Worm (Caenorhabditis elegans) whole organism, midembryonic: ENCODE measurements around the gene C50E3.5.

Experiments used
- cog-1 ChIP-seq: sonication (generic microtip); optimal IDR thresholded peaks from 2 replicates; lab custom pipeline; 2016; ENCODE audit warnings: missing genetic modification characterization, missing compliant biosample characterization
- flt-1 ChIP-seq: fragments of 200-800 bp; sonication (Bioruptor generic); IDR thresholded peaks from 2 replicates; pipeline ENCODE4 v1.3.6; 2022; ENCODE audit warnings: missing genetic modification characterization, missing compliant biosample characterization
- med-1 ChIP-seq: sonication (generic microtip); optimal IDR thresholded peaks from 2 replicates; lab custom pipeline; 2017; ENCODE audit warnings: missing genetic modification characterization, mild to moderate bottlenecking, missing compliant biosample characterization, antibody characterized with exemption, missing genetic modification reagents; ENCODE audit not compliant: insufficient read depth
- tab-1 ChIP-seq: fragments of 200-800 bp; sonication (Bioruptor generic); IDR thresholded peaks from 2 replicates; pipeline ENCODE4 v1.3.6; 2022; ENCODE audit warnings: missing genetic modification characterization, missing compliant biosample characterization
- ztf-23 ChIP-seq: fragments of 200-800 bp; sonication (Bioruptor generic); IDR thresholded peaks from 2 replicates; pipeline ENCODE4 v1.3.6; 2022; ENCODE audit warnings: missing genetic modification reagents, missing genetic modification characterization, missing compliant biosample characterization
- ztf-29 ChIP-seq: fragments of 200-800 bp; sonication (Bioruptor generic); IDR thresholded peaks from 2 replicates; pipeline ENCODE4 v1.3.6; 2022; ENCODE audit warnings: missing genetic modification reagents, missing genetic modification characterization, missing compliant biosample characterization

ce11 chrV:7543728-7544127 lies 44.1 kb upstream of the C50E3.5 start:
- TF ChIP-seq flt-1 (GFP tag; lab: Robert Waterston, UW) (no peak), tab-1 (GFP tag; lab: Robert Waterston, UW) (no peak), med-1 (no peak), ztf-29 (no peak), cog-1 (tag; lab: Kevin White, UChicago) (no peak), ztf-23 (GFP tag; lab: Robert Waterston, UW) (no peak)
